Worm (Caenorhabditis elegans) whole organism, L3 larva: ENCODE data around the gene msp-81.

Experiments
- R02D3.7 ChIP-seq: fragments of 150-350 bp; optimal IDR thresholded peaks from 2 replicates; lab custom pipeline; 2014; ENCODE audit warnings: missing biosample characterization, missing genetic modification characterization
- ZK546.5 ChIP-seq: sonication (generic microtip); optimal IDR thresholded peaks from 2 replicates; lab custom pipeline; 2017; ENCODE audit warnings: missing biosample characterization, missing genetic modification characterization
- aly-2 ChIP-seq: fragments of 150-350 bp; optimal IDR thresholded peaks from 2 replicates; lab custom pipeline; 2014; ENCODE audit warnings: missing biosample characterization, missing genetic modification characterization
- ama-1 ChIP-seq: fragments of 150-350 bp; optimal IDR thresholded peaks from 2 replicates; lab custom pipeline; 2018
- ceh-16 ChIP-seq: sonication (generic microtip); optimal IDR thresholded peaks from 2 replicates; lab custom pipeline; 2017; ENCODE audit warnings: missing biosample characterization, missing genetic modification characterization
- ceh-28 ChIP-seq: fragments of 150-350 bp; optimal IDR thresholded peaks from 2 replicates; lab custom pipeline; 2014; ENCODE audit warnings: missing biosample characterization, missing genetic modification reagents, missing genetic modification characterization
- ceh-82 ChIP-seq: fragments of 150-350 bp; optimal IDR thresholded peaks from 2 replicates; lab custom pipeline; 2014; ENCODE audit warnings: missing biosample characterization, missing genetic modification characterization
- ceh-9 ChIP-seq: sonication (generic microtip); optimal IDR thresholded peaks from 2 replicates; lab custom pipeline; 2018; ENCODE audit warnings: missing biosample characterization, missing genetic modification characterization
- daf-12 ChIP-seq: fragments of 150-350 bp; optimal IDR thresholded peaks from 2 replicates; lab custom pipeline; 2014; ENCODE audit warnings: missing biosample characterization, missing genetic modification reagents, missing genetic modification characterization
- egl-27 ChIP-seq: sonication (generic microtip); optimal IDR thresholded peaks from 4 replicates; lab custom pipeline; 2017; ENCODE audit warnings: missing biosample characterization, missing genetic modification reagents, missing genetic modification characterization
- egl-5 ChIP-seq: fragments of 150-350 bp; optimal IDR thresholded peaks from 2 replicates; lab custom pipeline; 2017; ENCODE audit warnings: missing biosample characterization, missing genetic modification reagents, missing genetic modification characterization, inconsistent platforms
- elt-1 ChIP-seq: fragments of 150-350 bp; optimal IDR thresholded peaks from 2 replicates; lab custom pipeline; 2014; ENCODE audit warnings: missing biosample characterization, missing genetic modification characterization
- elt-2 ChIP-seq: sonication (generic microtip); optimal IDR thresholded peaks from 2 replicates; lab custom pipeline; 2016; ENCODE audit warnings: missing genetic modification reagents, mild to moderate bottlenecking, missing genetic modification characterization, missing compliant biosample characterization
- elt-3 ChIP-seq, 3 experiments: fragments of 150-350 bp in 1 of 3; sonication (generic microtip) in 2 of 3; optimal IDR thresholded peaks; 2 replicates in 2 of 3; 4 replicates in 1 of 3; lab custom pipeline; 2014 to 2017; ENCODE audit warnings: missing biosample characterization in 3 of 3, missing genetic modification characterization in 3 of 3
- eor-1 ChIP-seq, 2 experiments: fragments of 150-350 bp; optimal IDR thresholded peaks; 2 replicates each; lab custom pipeline; 2014 to 2018; ENCODE audit warnings: missing biosample characterization in 2 of 2, missing genetic modification characterization in 2 of 2
- fkh-10 ChIP-seq: sonication (generic microtip); optimal IDR thresholded peaks from 2 replicates; lab custom pipeline; 2017; ENCODE audit warnings: missing biosample characterization, missing genetic modification reagents, missing genetic modification characterization
- fkh-2 ChIP-seq: fragments of 150-350 bp; optimal IDR thresholded peaks from 2 replicates; lab custom pipeline; 2014; ENCODE audit warnings: missing biosample characterization, missing genetic modification reagents, missing genetic modification characterization
- fos-1 ChIP-seq: fragments of 150-350 bp; optimal IDR thresholded peaks from 2 replicates; lab custom pipeline; 2014; ENCODE audit warnings: missing biosample characterization, missing genetic modification characterization
- hmg-11 ChIP-seq: sonication (generic microtip); optimal IDR thresholded peaks from 2 replicates; lab custom pipeline; 2016; ENCODE audit warnings: missing genetic modification characterization, missing compliant biosample characterization
- jun-1 ChIP-seq: fragments of 150-350 bp; optimal IDR thresholded peaks from 2 replicates; lab custom pipeline; 2014; ENCODE audit warnings: missing biosample characterization, missing genetic modification reagents, missing genetic modification characterization
- lin-15B ChIP-seq: fragments of 150-350 bp; optimal IDR thresholded peaks from 2 replicates; lab custom pipeline; 2014; ENCODE audit warnings: missing biosample characterization, missing genetic modification characterization
- lin-39 ChIP-seq: fragments of 150-350 bp; optimal IDR thresholded peaks from 2 replicates; lab custom pipeline; 2018; ENCODE audit warnings: missing biosample characterization, missing genetic modification reagents, missing genetic modification characterization
- lsy-12 ChIP-seq: sonication (generic microtip); optimal IDR thresholded peaks from 2 replicates; lab custom pipeline; 2016; ENCODE audit warnings: mild to moderate bottlenecking, missing genetic modification characterization, missing compliant biosample characterization
- mdl-1 ChIP-seq: fragments of 150-350 bp; optimal IDR thresholded peaks from 2 replicates; lab custom pipeline; 2014; ENCODE audit warnings: missing biosample characterization, missing genetic modification characterization
- mml-1 ChIP-seq: fragments of 150-350 bp; sonication (generic microtip); optimal IDR thresholded peaks from 3 replicates; lab custom pipeline; 2014; ENCODE audit warnings: missing biosample characterization, missing genetic modification characterization
- nfya-1 ChIP-seq: sonication (generic microtip); optimal IDR thresholded peaks from 2 replicates; lab custom pipeline; 2017; ENCODE audit warnings: missing genetic modification characterization, mild to moderate bottlenecking, missing compliant biosample characterization, antibody characterized with exemption, moderate library complexity; ENCODE audit not compliant: insufficient read depth
- nhr-11 ChIP-seq: fragments of 150-350 bp; optimal IDR thresholded peaks from 2 replicates; lab custom pipeline; 2014; ENCODE audit warnings: missing biosample characterization, missing genetic modification characterization
- nhr-12 ChIP-seq: fragments of 150-350 bp; optimal IDR thresholded peaks from 2 replicates; lab custom pipeline; 2014; ENCODE audit warnings: missing biosample characterization, missing genetic modification characterization
- nhr-23 ChIP-seq: fragments of 150-350 bp; optimal IDR thresholded peaks from 2 replicates; lab custom pipeline; 2014; ENCODE audit warnings: missing biosample characterization, missing genetic modification reagents, missing genetic modification characterization
- nhr-237 ChIP-seq: fragments of 150-350 bp; optimal IDR thresholded peaks from 2 replicates; lab custom pipeline; 2014; ENCODE audit warnings: missing biosample characterization, missing genetic modification characterization
- nhr-25 ChIP-seq: sonication (generic microtip); optimal IDR thresholded peaks from 2 replicates; lab custom pipeline; 2017; ENCODE audit warnings: missing biosample characterization, missing genetic modification characterization
- nhr-28 ChIP-seq: fragments of 150-350 bp; optimal IDR thresholded peaks from 2 replicates; lab custom pipeline; 2014; ENCODE audit warnings: missing biosample characterization, missing genetic modification characterization
- nhr-43 ChIP-seq: sonication (generic microtip); optimal IDR thresholded peaks from 2 replicates; lab custom pipeline; 2016; ENCODE audit warnings: mild to moderate bottlenecking, missing genetic modification characterization, missing compliant biosample characterization; ENCODE audit not compliant: poor library complexity, severe bottlenecking
- nhr-67 ChIP-seq: fragments of 150-350 bp; optimal IDR thresholded peaks from 2 replicates; lab custom pipeline; 2014; ENCODE audit warnings: missing biosample characterization, missing genetic modification characterization
- nhr-76 ChIP-seq: fragments of 150-350 bp; sonication (generic microtip); optimal IDR thresholded peaks from 5 replicates; lab custom pipeline; 2014; ENCODE audit warnings: missing biosample characterization, missing genetic modification characterization
- nhr-77 ChIP-seq: fragments of 150-350 bp; optimal IDR thresholded peaks from 2 replicates; lab custom pipeline; 2014; ENCODE audit warnings: missing biosample characterization, missing genetic modification characterization
- pha-4 ChIP-seq: fragments of 150-350 bp; optimal IDR thresholded peaks from 2 replicates; lab custom pipeline; 2014; ENCODE audit warnings: missing biosample characterization, missing genetic modification reagents, missing genetic modification characterization
- pqm-1 ChIP-seq: fragments of 150-350 bp; optimal IDR thresholded peaks from 2 replicates; lab custom pipeline; 2017; ENCODE audit warnings: missing biosample characterization, missing genetic modification characterization, inconsistent platforms
- sea-2 ChIP-seq: fragments of 150-350 bp; sonication (generic microtip); optimal IDR thresholded peaks from 4 replicates; lab custom pipeline; 2014; ENCODE audit warnings: missing biosample characterization, missing genetic modification reagents, missing genetic modification characterization
- skn-1 ChIP-seq: fragments of 150-350 bp; optimal IDR thresholded peaks from 2 replicates; lab custom pipeline; 2014; ENCODE audit warnings: missing biosample characterization, missing genetic modification characterization
- snpc-4 ChIP-seq: fragments of 150-350 bp; optimal IDR thresholded peaks from 2 replicates; lab custom pipeline; 2014; ENCODE audit warnings: missing biosample characterization, missing genetic modification characterization
- tbx-2 ChIP-seq: sonication (generic microtip); optimal IDR thresholded peaks from 2 replicates; lab custom pipeline; 2016; ENCODE audit warnings: mild to moderate bottlenecking, missing genetic modification characterization, missing compliant biosample characterization
- unc-39 ChIP-seq: sonication (generic microtip); optimal IDR thresholded peaks from 4 replicates; lab custom pipeline; 2017; ENCODE audit warnings: missing biosample characterization, missing genetic modification characterization
- unc-62 ChIP-seq: fragments of 150-350 bp; sonication (generic microtip); optimal IDR thresholded peaks from 4 replicates; lab custom pipeline; 2014; ENCODE audit warnings: missing biosample characterization, missing genetic modification reagents, missing genetic modification characterization
- zag-1 ChIP-seq: fragments of 150-350 bp; optimal IDR thresholded peaks from 2 replicates; lab custom pipeline; 2014; ENCODE audit warnings: missing biosample characterization, missing genetic modification characterization
- ztf-11 ChIP-seq: fragments of 150-350 bp; optimal IDR thresholded peaks from 2 replicates; lab custom pipeline; 2014; ENCODE audit warnings: missing biosample characterization, missing genetic modification characterization
- ztf-4 ChIP-seq: fragments of 150-350 bp; optimal IDR thresholded peaks from 2 replicates; lab custom pipeline; 2014; ENCODE audit warnings: missing biosample characterization, missing genetic modification characterization

msp-81 gene

DNA sequence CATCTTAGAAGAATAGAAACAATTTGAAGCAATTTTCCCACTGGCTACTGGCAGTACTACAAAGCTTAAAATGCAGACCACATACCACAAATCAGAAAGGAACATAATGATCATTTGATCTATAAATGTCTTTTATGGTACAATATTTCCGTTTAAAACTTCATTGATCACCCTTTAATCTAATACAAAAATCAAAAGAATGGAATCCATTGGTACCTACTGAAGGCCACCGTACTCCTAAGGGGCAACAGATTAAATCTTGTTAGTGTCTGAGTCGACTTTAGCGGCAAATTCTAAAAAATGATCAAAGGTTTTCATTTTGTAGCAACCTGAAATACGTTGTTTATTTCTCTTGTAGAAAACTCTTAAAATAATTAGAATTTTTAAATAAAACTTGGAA lies 36.0 kb upstream of the msp-81 start:
- peak; percentile 3 for TF ChIP-seq nhr-25
- peak; percentile 70 for TF ChIP-seq elt-1
- TF ChIP-seq nhr-12 (tag; lab: Kevin White, UChicago): no peak
- TF ChIP-seq, all 47 proteins: peak for 2

DNA sequence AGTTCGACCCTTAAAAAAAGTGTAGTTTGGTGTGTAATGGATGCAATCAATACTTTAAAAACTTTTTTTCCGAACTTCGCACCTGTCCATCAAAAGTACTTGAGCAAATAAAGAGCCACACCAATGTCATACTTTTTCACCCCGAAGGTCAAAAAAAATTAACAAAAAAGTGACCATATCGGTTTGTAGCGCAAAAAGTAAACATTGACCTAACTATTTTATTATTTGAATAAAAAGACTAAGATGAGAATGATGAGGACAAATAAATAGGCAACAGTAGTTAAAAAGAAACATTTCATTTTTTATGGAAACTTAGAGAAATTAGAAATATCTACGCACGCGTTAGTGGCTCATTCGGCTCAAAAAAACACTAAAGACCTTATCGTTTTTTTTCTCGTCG lies 33.1 kb upstream of the msp-81 start:
- no peak for TF ChIP-seq nhr-76
- no peak for TF ChIP-seq nhr-237 (tag; lab: Kevin White, UChicago)
- TF ChIP-seq pha-4 (tag; lab: Kevin White, UChicago): peak; percentile 91
- TF ChIP-seq mml-1 (tag; lab: Kevin White, UChicago): no peak

DNA sequence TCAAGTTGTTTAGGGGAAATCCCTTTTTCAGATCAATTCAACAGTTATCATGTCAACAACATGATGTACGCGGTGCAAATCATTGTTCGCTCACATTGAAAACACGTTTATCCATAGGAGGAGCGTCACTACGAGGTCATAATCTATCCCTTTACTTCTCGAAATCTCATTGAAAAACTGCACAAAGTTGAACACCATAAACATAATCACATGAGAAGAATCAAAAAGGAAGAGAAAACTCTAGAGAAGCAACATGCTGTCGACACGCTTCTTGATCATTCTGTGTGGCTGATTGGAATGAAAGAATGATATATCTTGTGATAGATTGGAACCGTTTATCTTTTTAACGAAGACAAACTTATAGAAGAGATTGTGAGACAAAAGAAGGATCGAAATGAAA lies 31.7 kb upstream of the msp-81 start:
- TF ChIP-seq lin-15B (tag; lab: Kevin White, UChicago) (no peak), zag-1 (tag; lab: Kevin White, UChicago) (no peak), ceh-82 (tag; lab: Kevin White, UChicago) (no peak), skn-1 (no peak), ama-1 (no peak), ceh-28 (tag; lab: Kevin White, UChicago) (peak; percentile 48), fkh-10 (GFP tag; lab: Kevin White, UChicago) (no peak), unc-62 (GFP tag; lab: Kevin White, UChicago) (peak; percentile 3), hmg-11 (tag; lab: Kevin White, UChicago) (no peak), pqm-1 (tag; lab: Kevin White, UChicago) (no peak), ZK546.5 (no peak), nhr-43 (tag; lab: Kevin White, UChicago) (peak; percentile 99), ztf-4 (tag; lab: Kevin White, UChicago) (peak; percentile 77), tbx-2 (tag; lab: Kevin White, UChicago) (peak; percentile 57), pha-4 (tag; lab: Kevin White, UChicago) (no peak), snpc-4 (tag; lab: Kevin White, UChicago) (no peak), fos-1 (tag; lab: Kevin White, UChicago) (no peak), R02D3.7 (tag; lab: Kevin White, UChicago) (no peak), aly-2 (no peak), nhr-25 (peak; percentile 93), nhr-237 (tag; lab: Kevin White, UChicago) (no peak), eor-1 (tag; optimal IDR thresholded peaks at IDR 0.05; lab: Kevin White, UChicago) (no peak), ceh-9 (no peak), unc-39 (tag; lab: Kevin White, UChicago) (no peak), ztf-11 (no peak), elt-1 (no peak), elt-2 (tag; lab: Kevin White, UChicago) (no peak), jun-1 (no peak), nhr-67 (tag; lab: Kevin White, UChicago) (no peak), mdl-1 (tag; lab: Kevin White, UChicago) (peak; percentile 35), nhr-76 (no peak), mml-1 (tag; lab: Kevin White, UChicago) (no peak), nhr-11 (tag; lab: Kevin White, UChicago) (no peak), fkh-2 (tag; lab: Kevin White, UChicago) (no peak), nhr-28 (tag; lab: Kevin White, UChicago) (no peak), nfya-1 (peak; percentile 29), nhr-77 (no peak), egl-27 (tag; lab: Kevin White, UChicago) (no peak), lsy-12 (peak; percentile 30), lin-39 (tag; lab: Kevin White, UChicago) (no peak), elt-3 (tag; optimal IDR thresholded peaks at IDR 0.05; lab: Kevin White, UChicago) (peak in 2 of 3 experiments; percentile 40 to 50), nhr-12 (tag; lab: Kevin White, UChicago) (no peak), sea-2 (GFP tag; lab: Kevin White, UChicago) (no peak), daf-12 (tag; lab: Kevin White, UChicago) (no peak), ceh-16 (no peak), nhr-23 (tag; lab: Kevin White, UChicago) (peak; percentile 99), egl-5 (tag; lab: Kevin White, UChicago) (no peak)
